Fruit fly (Drosophila melanogaster): ENCODE measurements around the gene CG34164.

Gene CG34164

dm6 chr2L:12096396-12096813 is 40.3 kb downstream of the CG34164 start, which contains the start of the genes CG6712 and Mt2 (continued):
- TF ChIP-seq CG9797 (GFP tag; optimal IDR thresholded peaks at IDR 0.05), result peak; percentile 10
- no peak for TF ChIP-seq bab2 (GFP tag; optimal IDR thresholded peaks at IDR 0.05)
- TF ChIP-seq fu2 (GFP tag; optimal IDR thresholded peaks at IDR 0.05), result peak; percentile 37
- no peak for TF ChIP-seq CG12071 (GFP tag; optimal IDR thresholded peaks at IDR 0.05)
- TF ChIP-seq CG10209 (GFP tag; optimal IDR thresholded peaks at IDR 0.05), result no peak
- no peak for TF ChIP-seq insv (GFP tag; optimal IDR thresholded peaks at IDR 0.05)
- TF ChIP-seq sens (GFP tag), result peak; percentile 88
- peak; percentile 15 for TF ChIP-seq CG33213 (GFP tag; optimal IDR thresholded peaks at IDR 0.05)
- no peak for TF ChIP-seq pfk (GFP tag; optimal IDR thresholded peaks at IDR 0.05)
- TF ChIP-seq dmrt11E (tag; optimal IDR thresholded peaks at IDR 0.05), result no peak
- no peak for TF ChIP-seq CG9876 (GFP tag; optimal IDR thresholded peaks at IDR 0.05)
- peak; percentile 30 for TF ChIP-seq Dp (GFP tag; optimal IDR thresholded peaks at IDR 0.05)
- no peak for TF ChIP-seq CG42726 (GFP tag; IDR thresholded peaks at IDR 0.05; ENCODE audit: partially characterized antibody)
- TF ChIP-seq stwl (tag; optimal IDR thresholded peaks at IDR 0.05), result peak; percentile 64
- TF ChIP-seq NK7.1 (GFP tag; optimal IDR thresholded peaks at IDR 0.05), result no peak
- no peak for TF ChIP-seq mld (GFP tag; IDR thresholded peaks at IDR 0.05; ENCODE audit: partially characterized antibody)
- no peak for TF ChIP-seq Nf-YA (GFP tag; IDR thresholded peaks at IDR 0.05)
- no peak for TF ChIP-seq CG12744 (GFP tag; optimal IDR thresholded peaks at IDR 0.05)
- no peak for TF ChIP-seq CG12942 (GFP tag; optimal IDR thresholded peaks at IDR 0.05)
- no peak for TF ChIP-seq CG11504 (tag; optimal IDR thresholded peaks at IDR 0.05)
- no peak for TF ChIP-seq trh (GFP tag; optimal IDR thresholded peaks at IDR 0.05)
- TF ChIP-seq CG11456 (GFP tag; IDR thresholded peaks at IDR 0.05), result peak; percentile 18; the same call in 1 of the 3 replicates
- TF ChIP-seq sob (GFP tag; IDR thresholded peaks at IDR 0.05), result peak; percentile 36; the same call in 1 of the 2 replicates
- TF ChIP-seq Dek (tag; optimal IDR thresholded peaks at IDR 0.05), result no peak
- no peak for TF ChIP-seq grn (GFP tag; optimal IDR thresholded peaks at IDR 0.05)
- TF ChIP-seq cas (GFP tag; IDR thresholded peaks at IDR 0.05), result no peak
- TF ChIP-seq crp (GFP tag; optimal IDR thresholded peaks at IDR 0.05), result peak in 1 of 2 experiments; percentile 67
- no peak for TF ChIP-seq Drgx (GFP tag; IDR thresholded peaks at IDR 0.05)
- TF ChIP-seq en (GFP tag; optimal IDR thresholded peaks at IDR 0.05), result no peak
- TF ChIP-seq prd (optimal IDR thresholded peaks at IDR 0.05), result no peak
- TF ChIP-seq prd (GFP tag; IDR thresholded peaks at IDR 0.05), result peak; percentile 50
- TF ChIP-seq CG30020 (tag; optimal IDR thresholded peaks at IDR 0.05), result no peak
- no peak for TF ChIP-seq CG3995 (GFP tag; optimal IDR thresholded peaks at IDR 0.05)
- peak; percentile 43 for TF ChIP-seq Sin3A (optimal IDR thresholded peaks at IDR 0.05)
- no peak for TF ChIP-seq CG9215 (GFP tag; IDR thresholded peaks at IDR 0.05)
- TF ChIP-seq seq (GFP tag; IDR thresholded peaks at IDR 0.05), result no peak
- TF ChIP-seq crc (GFP tag; optimal IDR thresholded peaks at IDR 0.05), result no peak
- no peak for TF ChIP-seq Dll (GFP tag; IDR thresholded peaks at IDR 0.05; ENCODE audit: partially characterized antibody)
- TF ChIP-seq tll (GFP tag; optimal IDR thresholded peaks at IDR 0.05), result no peak
- no peak for TF ChIP-seq CG8089 (GFP tag; optimal IDR thresholded peaks at IDR 0.05)
- TF ChIP-seq trem (tag; optimal IDR thresholded peaks at IDR 0.05), result peak; percentile 0
- TF ChIP-seq Hmx (GFP tag; optimal IDR thresholded peaks at IDR 0.05), result no peak
- peak; percentile 96 for TF ChIP-seq dm (GFP tag; optimal IDR thresholded peaks at IDR 0.05)
- no peak for TF ChIP-seq CG8359 (GFP tag; optimal IDR thresholded peaks at IDR 0.05; ENCODE audit: borderline replicate concordance)
- TF ChIP-seq pros (GFP tag; optimal IDR thresholded peaks at IDR 0.05), result no peak
- no peak for TF ChIP-seq Meics (GFP tag; optimal IDR thresholded peaks at IDR 0.05)
- TF ChIP-seq ttk (GFP tag; IDR thresholded peaks at IDR 0.05), result no peak
- no peak for TF ChIP-seq CG10366 (GFP tag; IDR thresholded peaks at IDR 0.05)
- no peak for TF ChIP-seq vnd (GFP tag; IDR thresholded peaks at IDR 0.05; ENCODE audit: partially characterized antibody)
- TF ChIP-seq gfzf (GFP tag; optimal IDR thresholded peaks at IDR 0.05), result peak; percentile 11
- TF ChIP-seq dan (GFP tag; IDR thresholded peaks at IDR 0.05), result no peak
- TF ChIP-seq Camta (GFP tag; optimal IDR thresholded peaks at IDR 0.05), result no peak
